Worm (Caenorhabditis elegans): ENCODE measurements around the gene dyf-19.

The dyf-19 gene

DNA sequence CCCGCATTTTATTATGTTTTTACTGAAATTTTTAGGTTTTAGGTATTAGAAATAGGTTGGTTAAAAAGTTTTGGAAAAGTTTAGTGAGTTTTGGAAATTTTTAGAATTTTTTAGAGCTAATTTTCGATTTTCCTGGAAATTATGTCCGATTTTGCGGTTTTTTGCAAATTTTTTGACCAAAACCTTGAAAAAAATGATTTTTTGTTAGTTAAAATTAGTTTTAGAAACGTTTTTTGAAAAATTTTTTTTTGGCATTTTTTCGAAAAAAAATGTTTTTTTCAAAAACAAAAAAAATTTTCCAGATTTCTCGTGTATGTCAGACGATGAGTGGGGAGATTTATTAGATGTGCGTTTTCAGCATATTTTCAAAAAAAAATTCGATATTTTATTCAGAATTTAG, at the start of gene dyf-19:
Gene dyf-19 (plus strand): TSS at position 301 of the 400 bp plus-strand sequence.
- TF ChIP-seq ets-7 (tag; optimal IDR thresholded peaks at IDR 0.05) (no peak), tra-4 (tag; optimal IDR thresholded peaks at IDR 0.05) (no peak), tbx-37 (GFP tag; conservative IDR thresholded peaks at IDR 0.05) (no peak), aly-1 (tag; optimal IDR thresholded peaks at IDR 0.05) (no peak), hmg-4 (GFP tag; optimal IDR thresholded peaks at IDR 0.05) (no peak)

DNA sequence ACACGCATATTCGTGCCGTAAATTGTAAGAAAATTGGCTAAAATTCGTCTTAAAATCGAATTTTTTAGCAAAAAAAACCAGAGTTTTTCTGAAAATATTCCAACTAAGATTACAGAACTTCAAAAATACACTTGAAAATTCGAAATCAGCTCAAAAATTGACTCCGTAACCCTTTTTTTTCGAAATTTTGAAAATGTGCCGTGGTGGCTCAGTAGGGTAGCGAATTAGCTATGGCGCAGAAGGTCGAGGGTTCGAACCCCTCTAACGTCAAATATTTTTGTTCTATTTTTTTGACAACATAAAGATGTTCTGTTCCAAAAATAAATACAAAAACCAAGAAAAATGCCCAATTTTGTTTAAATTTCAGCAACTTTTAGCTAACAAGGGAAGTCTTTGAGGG, 45.3 kb upstream of the dyf-19 start:
- TF ChIP-seq hmg-4 (GFP tag; optimal IDR thresholded peaks at IDR 0.05), result no peak
- TF ChIP-seq hmbx-1 (tag; optimal IDR thresholded peaks at IDR 0.05), result no peak
- TF ChIP-seq pes-1 (GFP tag; IDR thresholded peaks at IDR 0.05), result no peak
- no peak for TF ChIP-seq ceh-13 (GFP tag; optimal IDR thresholded peaks at IDR 0.05)
- no peak for TF ChIP-seq ceh-36 (tag; optimal IDR thresholded peaks at IDR 0.05)
- no peak for TF ChIP-seq sea-1 (GFP tag; conservative IDR thresholded peaks at IDR 0.05)
- TF ChIP-seq B0310.2 (tag; optimal IDR thresholded peaks at IDR 0.05), result no peak
- no peak for TF ChIP-seq tbx-37 (GFP tag; conservative IDR thresholded peaks at IDR 0.05)

DNA sequence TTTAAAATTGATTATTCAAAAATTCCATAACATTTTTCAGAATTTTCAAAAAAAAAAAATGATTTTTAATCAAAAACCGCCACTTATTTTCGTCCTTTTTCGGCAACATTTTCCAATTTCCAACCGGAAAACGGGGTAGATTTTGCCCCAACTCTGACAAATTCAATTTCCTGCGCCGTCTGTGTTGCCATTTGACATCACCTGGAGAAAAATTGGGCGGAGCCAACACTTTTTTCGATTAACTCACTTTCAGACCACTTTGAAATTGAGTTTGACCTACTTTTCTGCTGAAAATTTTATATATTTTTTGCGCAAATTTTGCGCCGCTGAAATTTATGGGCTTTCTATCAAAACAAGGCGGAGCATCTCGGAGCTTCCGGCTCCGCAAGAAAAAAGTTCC, 42.6 kb upstream of the dyf-19 start:
- TF ChIP-seq B0310.2 (tag; optimal IDR thresholded peaks at IDR 0.05) (no peak), sea-1 (GFP tag; conservative IDR thresholded peaks at IDR 0.05) (no peak), ceh-13 (GFP tag; optimal IDR thresholded peaks at IDR 0.05) (no peak), tra-4 (tag; optimal IDR thresholded peaks at IDR 0.05) (no peak), pes-1 (GFP tag; IDR thresholded peaks at IDR 0.05) (no peak), hmbx-1 (tag; optimal IDR thresholded peaks at IDR 0.05) (no peak)

DNA sequence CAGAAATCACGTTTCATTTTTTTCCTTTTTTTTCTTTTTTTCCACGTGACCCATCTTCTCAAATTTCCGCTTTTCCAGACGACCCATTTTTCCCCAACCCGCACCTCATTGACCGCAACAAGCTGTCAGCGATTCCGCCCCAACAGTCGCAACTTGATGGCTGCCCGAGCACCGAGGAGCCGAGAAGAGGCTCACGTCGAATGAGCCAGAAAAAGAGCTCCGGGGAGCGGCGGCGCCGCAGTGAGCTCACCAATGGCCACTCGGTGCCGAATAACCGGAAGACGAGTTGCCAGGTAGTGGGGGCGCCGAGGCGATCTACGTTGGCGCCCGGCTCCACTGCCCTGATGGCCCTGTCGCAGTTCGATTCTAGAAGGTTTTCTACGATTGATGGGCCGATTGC, 34.0 kb upstream of the dyf-19 start:
- TF ChIP-seq ceh-36 (tag; optimal IDR thresholded peaks at IDR 0.05), result no peak
- TF ChIP-seq hnd-1 (tag; optimal IDR thresholded peaks at IDR 0.05), result no peak
- no peak for TF ChIP-seq scrt-1 (GFP tag; IDR thresholded peaks at IDR 0.05)
- no peak for TF ChIP-seq tra-4 (tag; optimal IDR thresholded peaks at IDR 0.05)
- TF ChIP-seq B0310.2 (tag; optimal IDR thresholded peaks at IDR 0.05), result no peak
- TF ChIP-seq ceh-13 (GFP tag; optimal IDR thresholded peaks at IDR 0.05), result no peak
- TF ChIP-seq ets-7 (tag; optimal IDR thresholded peaks at IDR 0.05), result no peak
- no peak for TF ChIP-seq F13C5.2 (tag; optimal IDR thresholded peaks at IDR 0.05)
- no peak for TF ChIP-seq flt-1 (GFP tag; IDR thresholded peaks at IDR 0.05)
- TF ChIP-seq hmbx-1 (tag; optimal IDR thresholded peaks at IDR 0.05), result no peak
- no peak for TF ChIP-seq pes-1 (GFP tag; IDR thresholded peaks at IDR 0.05)
- TF ChIP-seq hmg-4 (GFP tag; optimal IDR thresholded peaks at IDR 0.05), result no peak
- no peak for TF ChIP-seq sea-1 (GFP tag; conservative IDR thresholded peaks at IDR 0.05)
- no peak for TF ChIP-seq tbx-11 (GFP tag; IDR thresholded peaks at IDR 0.05)

ce11 chrV:19599087-19599486, 25.8 kb upstream of the dyf-19 start:
- TF ChIP-seq flt-1 (GFP tag; IDR thresholded peaks at IDR 0.05), result no peak
- no peak for TF ChIP-seq ceh-36 (tag; optimal IDR thresholded peaks at IDR 0.05)
- TF ChIP-seq pes-1 (GFP tag; IDR thresholded peaks at IDR 0.05), result no peak
- TF ChIP-seq ets-7 (tag; optimal IDR thresholded peaks at IDR 0.05), result no peak
- TF ChIP-seq tra-4 (tag; optimal IDR thresholded peaks at IDR 0.05), result no peak
- no peak for TF ChIP-seq hnd-1 (tag; optimal IDR thresholded peaks at IDR 0.05)
- TF ChIP-seq aly-1 (tag; optimal IDR thresholded peaks at IDR 0.05), result no peak
- TF ChIP-seq scrt-1 (GFP tag; IDR thresholded peaks at IDR 0.05), result no peak
- TF ChIP-seq tbx-37 (GFP tag; conservative IDR thresholded peaks at IDR 0.05), result no peak
- TF ChIP-seq hmbx-1 (tag; optimal IDR thresholded peaks at IDR 0.05), result no peak
- no peak for TF ChIP-seq sea-1 (GFP tag; conservative IDR thresholded peaks at IDR 0.05)

DNA sequence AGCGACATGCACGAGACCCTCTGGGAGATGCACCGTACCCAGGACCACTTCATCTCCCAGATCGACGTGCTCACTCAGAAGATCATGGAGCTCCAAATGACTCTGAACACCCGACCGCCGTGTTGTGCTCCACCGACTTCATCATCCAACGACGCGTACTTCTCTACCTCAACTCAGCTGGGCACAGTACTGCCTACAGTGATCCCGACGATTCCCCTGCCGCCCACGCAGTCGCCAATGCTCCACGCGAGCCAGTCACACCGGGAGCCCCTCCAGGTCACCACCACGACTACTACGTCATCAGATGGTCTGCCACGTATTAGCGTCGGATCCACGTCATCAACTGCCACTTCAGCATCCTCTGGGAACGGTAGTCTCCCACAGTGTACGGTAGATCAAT, 19.4 kb upstream of the dyf-19 start:
- TF ChIP-seq sea-1 (GFP tag; conservative IDR thresholded peaks at IDR 0.05), result no peak
- TF ChIP-seq hmg-4 (GFP tag; optimal IDR thresholded peaks at IDR 0.05), result no peak
- no peak for TF ChIP-seq tra-4 (tag; optimal IDR thresholded peaks at IDR 0.05)
- TF ChIP-seq ama-1 (optimal IDR thresholded peaks at IDR 0.05), result no peak
- TF ChIP-seq aly-1 (tag; optimal IDR thresholded peaks at IDR 0.05), result no peak
- TF ChIP-seq scrt-1 (GFP tag; IDR thresholded peaks at IDR 0.05), result no peak
- no peak for TF ChIP-seq pes-1 (GFP tag; IDR thresholded peaks at IDR 0.05)
- no peak for TF ChIP-seq ets-7 (tag; optimal IDR thresholded peaks at IDR 0.05)
- no peak for TF ChIP-seq F13C5.2 (tag; optimal IDR thresholded peaks at IDR 0.05)
- no peak for TF ChIP-seq B0310.2 (tag; optimal IDR thresholded peaks at IDR 0.05)
- TF ChIP-seq tbx-37 (GFP tag; conservative IDR thresholded peaks at IDR 0.05), result no peak
- TF ChIP-seq hmbx-1 (tag; optimal IDR thresholded peaks at IDR 0.05), result no peak
- TF ChIP-seq flt-1 (GFP tag; IDR thresholded peaks at IDR 0.05), result no peak
- no peak for TF ChIP-seq ceh-13 (GFP tag; optimal IDR thresholded peaks at IDR 0.05)
- no peak for TF ChIP-seq tbx-11 (GFP tag; IDR thresholded peaks at IDR 0.05)
- no peak for TF ChIP-seq hnd-1 (tag; optimal IDR thresholded peaks at IDR 0.05)
- no peak for TF ChIP-seq ceh-36 (tag; optimal IDR thresholded peaks at IDR 0.05)

- no peak for TF ChIP-seq aly-1 (tag; optimal IDR thresholded peaks at IDR 0.05)
These were observed 19.0 kb upstream of the dyf-19 start, which contains the start of gene nlp-25 for ce11 chrV:19605880-19606279. TSS of gene nlp-25 (plus strand) at chrV:19606180.

DNA sequence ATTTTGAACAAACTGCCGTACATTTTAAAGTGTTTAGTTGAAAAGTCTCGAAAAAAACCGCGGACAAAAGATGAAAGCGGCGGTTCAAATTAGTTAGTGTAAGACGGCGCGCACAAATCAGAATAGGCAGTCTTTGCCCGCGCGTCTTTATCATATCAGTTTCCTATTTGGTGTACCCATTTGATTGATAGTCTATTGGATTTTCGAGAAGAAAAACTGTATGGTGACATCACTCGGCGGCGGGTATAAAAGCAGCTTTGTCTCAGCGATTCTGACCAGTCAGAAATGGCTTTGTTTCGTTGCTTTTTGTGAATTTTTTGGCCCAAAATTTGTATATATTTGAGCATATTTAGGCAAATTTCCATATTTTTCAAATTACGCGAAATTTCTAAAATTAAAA, 16.2 kb upstream of the dyf-19 start:
- TF ChIP-seq pes-1 (GFP tag; IDR thresholded peaks at IDR 0.05) (no peak), ceh-13 (GFP tag; optimal IDR thresholded peaks at IDR 0.05) (no peak), ets-7 (tag; optimal IDR thresholded peaks at IDR 0.05) (no peak), B0310.2 (tag; optimal IDR thresholded peaks at IDR 0.05) (no peak), hnd-1 (tag; optimal IDR thresholded peaks at IDR 0.05) (no peak), hmg-4 (GFP tag; optimal IDR thresholded peaks at IDR 0.05) (no peak), aly-1 (tag; optimal IDR thresholded peaks at IDR 0.05) (no peak), tbx-37 (GFP tag; conservative IDR thresholded peaks at IDR 0.05) (no peak), tra-4 (tag; optimal IDR thresholded peaks at IDR 0.05) (no peak), flt-1 (GFP tag; IDR thresholded peaks at IDR 0.05) (no peak), tbx-11 (GFP tag; IDR thresholded peaks at IDR 0.05) (no peak), sea-1 (GFP tag; conservative IDR thresholded peaks at IDR 0.05) (no peak), ama-1 (optimal IDR thresholded peaks at IDR 0.05) (no peak), ceh-36 (tag; optimal IDR thresholded peaks at IDR 0.05) (no peak), scrt-1 (GFP tag; IDR thresholded peaks at IDR 0.05) (no peak), F13C5.2 (tag; optimal IDR thresholded peaks at IDR 0.05) (no peak), hmbx-1 (tag; optimal IDR thresholded peaks at IDR 0.05) (no peak)
